Worm (Caenorhabditis elegans) whole organism, L1 larva: Measurements from ENCODE around the gene clc-12.

Source experiments
- fos-1 ChIP-seq: fragments of 150-350 bp; optimal IDR thresholded peaks from 2 replicates; lab custom pipeline; 2014; ENCODE audit warnings: missing biosample characterization, missing genetic modification characterization
- mdl-1 ChIP-seq, 2 experiments: fragments of 150-350 bp; optimal IDR thresholded peaks; 2 replicates each; lab custom pipeline; 2014 to 2017; ENCODE audit warnings: missing biosample characterization in 2 of 2, missing genetic modification characterization in 2 of 2, inconsistent platforms in 1 of 2
- pqm-1 ChIP-seq: sonication (generic microtip); optimal IDR thresholded peaks from 3 replicates; lab custom pipeline; 2017; ENCODE audit warnings: missing biosample characterization, missing genetic modification characterization

DNA sequence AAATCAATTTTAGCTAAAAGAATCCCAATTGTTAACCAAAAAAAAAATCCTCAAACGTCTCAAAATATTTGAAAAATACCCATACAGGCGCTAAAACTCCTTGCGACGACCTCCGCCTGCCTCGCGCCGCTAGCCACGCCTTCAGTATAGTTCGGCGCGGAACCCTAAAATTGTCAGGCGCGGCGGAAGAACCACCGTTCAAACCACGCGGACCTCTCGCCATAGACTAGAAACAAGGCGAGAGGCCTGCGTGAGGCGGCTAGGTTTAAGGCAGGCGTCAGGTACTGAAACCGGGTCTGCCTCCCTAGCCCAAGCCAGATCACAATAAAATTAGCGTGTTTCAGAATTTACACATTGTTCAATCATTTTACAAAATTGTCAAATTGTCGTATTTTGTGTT is 16.8 kb downstream of the clc-12 start:
- no peak for TF ChIP-seq pqm-1
- TF ChIP-seq mdl-1 (tag; optimal IDR thresholded peaks at IDR 0.05; lab: Kevin White, UChicago), result no peak
- no peak for TF ChIP-seq fos-1 (tag; lab: Kevin White, UChicago)
